Worm (Caenorhabditis elegans): Measurements from ENCODE around the gene clc-5.

ce11 chrX:7415420-7415819 is 17.9 kb upstream of the clc-5 start, which contains the start of gene C10A4.7:
- TF ChIP-seq hlh-6 (tag; optimal IDR thresholded peaks at IDR 0.05) (no peak), elt-2 (tag; optimal IDR thresholded peaks at IDR 0.05) (no peak), mec-3 (tag; optimal IDR thresholded peaks at IDR 0.05; ENCODE audit: borderline replicate concordance) (no peak), sox-4 (tag; optimal IDR thresholded peaks at IDR 0.05) (no peak), lin-11 (tag; optimal IDR thresholded peaks at IDR 0.05) (no peak)
